Worm (Caenorhabditis elegans): ENCODE data around the gene ttr-9.

The ttr-9 gene

ce11 chrIV:9477135-9477928 is 28.8 kb downstream of the ttr-9 start, which contains the start of gene wrt-3 (continued):
- TF ChIP-seq snu-23 (GFP tag; optimal IDR thresholded peaks at IDR 0.05) = peak; percentile 56
- peak in 2 of 3 experiments; percentile 10 to 40 for TF ChIP-seq ceh-82 (tag; optimal IDR thresholded peaks at IDR 0.05)
- TF ChIP-seq vab-15 (tag; optimal IDR thresholded peaks at IDR 0.05) = no peak
- TF ChIP-seq lir-3 (tag; optimal IDR thresholded peaks at IDR 0.05; ENCODE audit: poor library complexity) = peak; percentile 16
- peak; percentile 89 for TF ChIP-seq nhr-85 (tag)
- peak; percentile 57 for TF ChIP-seq nhr-71 (tag; optimal IDR thresholded peaks at IDR 0.05)
- TF ChIP-seq zip-4 (GFP tag; optimal IDR thresholded peaks at IDR 0.05) = peak; percentile 20
- TF ChIP-seq lin-14 (GFP tag; optimal IDR thresholded peaks at IDR 0.05) = peak; percentile 73
- no peak for TF ChIP-seq hpl-2 (GFP tag; optimal IDR thresholded peaks at IDR 0.05)
- TF ChIP-seq unc-30 (tag; optimal IDR thresholded peaks at IDR 0.05) = no peak
- peak; percentile 44 for TF ChIP-seq rnt-1 (tag; optimal IDR thresholded peaks at IDR 0.05)
- TF ChIP-seq nhr-28 (tag; optimal IDR thresholded peaks at IDR 0.05) = no peak
- TF ChIP-seq pqm-1 (tag; optimal IDR thresholded peaks at IDR 0.05) = no peak
- no peak for TF ChIP-seq egl-27 (tag; optimal IDR thresholded peaks at IDR 0.05)
- peak; percentile 24 for TF ChIP-seq nhr-20 (tag; optimal IDR thresholded peaks at IDR 0.05)
- no peak for TF ChIP-seq C04F5.9 (tag; optimal IDR thresholded peaks at IDR 0.05)
- peak; percentile 41 for TF ChIP-seq grh-1 (GFP tag; IDR thresholded peaks at IDR 0.05)
- TF ChIP-seq mep-1 (tag; optimal IDR thresholded peaks at IDR 0.05) = peak; percentile 67
- peak; percentile 18 for TF ChIP-seq egl-13 (tag; optimal IDR thresholded peaks at IDR 0.05)
- no peak for TF ChIP-seq tbx-2 (tag; optimal IDR thresholded peaks at IDR 0.05)
- TF ChIP-seq nhr-19 (GFP tag; conservative IDR thresholded peaks at IDR 0.05) = peak; percentile 53
- TF ChIP-seq ama-1 (optimal IDR thresholded peaks at IDR 0.05) = no peak
- peak; percentile 44 for TF ChIP-seq xbp-1 (tag; optimal IDR thresholded peaks at IDR 0.05)
- TF ChIP-seq fos-1 (tag; optimal IDR thresholded peaks at IDR 0.05) = no peak
- peak in 3 of 6 experiments; percentile 3 to 43 (median 23) for TF ChIP-seq elt-3 (tag; optimal IDR thresholded peaks at IDR 0.05)
- TF ChIP-seq sup-37 (GFP tag; optimal IDR thresholded peaks at IDR 0.05) = no peak
- no peak for TF ChIP-seq ceh-90 (tag; optimal IDR thresholded peaks at IDR 0.05)
- no peak for TF ChIP-seq C34B4.2 (tag; optimal IDR thresholded peaks at IDR 0.05)
- no peak for TF ChIP-seq ceh-63 (GFP tag; optimal IDR thresholded peaks at IDR 0.05)
- TF ChIP-seq lsy-2 (tag; optimal IDR thresholded peaks at IDR 0.05) = peak in 1 of 2 experiments; percentile 40
- TF ChIP-seq F16B12.6 (tag; optimal IDR thresholded peaks at IDR 0.05) = no peak
- no peak for TF ChIP-seq tlp-1 (tag; optimal IDR thresholded peaks at IDR 0.05)
- no peak for TF ChIP-seq alr-1 (tag; optimal IDR thresholded peaks at IDR 0.05; ENCODE audit: borderline replicate concordance)
- TF ChIP-seq ceh-8 (GFP tag; optimal IDR thresholded peaks at IDR 0.05) = no peak
- no peak for TF ChIP-seq lin-35 (GFP tag; optimal IDR thresholded peaks at IDR 0.05)
- TF ChIP-seq sptf-1 (tag; optimal IDR thresholded peaks at IDR 0.05) = no peak
- no peak for TF ChIP-seq lin-39 (tag; optimal IDR thresholded peaks at IDR 0.05)
- TF ChIP-seq fkh-10 (GFP tag; optimal IDR thresholded peaks at IDR 0.05) = no peak
- peak; percentile 9 for TF ChIP-seq fkh-8 (tag; optimal IDR thresholded peaks at IDR 0.05)
- TF ChIP-seq hlh-17 (GFP tag; optimal IDR thresholded peaks at IDR 0.05; ENCODE audit: borderline replicate concordance) = no peak
- TF ChIP-seq aha-1 (tag; optimal IDR thresholded peaks at IDR 0.05) = no peak
- no peak for TF ChIP-seq mab-9 (GFP tag; IDR thresholded peaks at IDR 0.05)
- TF ChIP-seq Y116A8C.19 (tag; optimal IDR thresholded peaks at IDR 0.05; ENCODE audit: borderline replicate concordance) = no peak
- no peak for TF ChIP-seq unc-98 (GFP tag; IDR thresholded peaks at IDR 0.05)
- peak; percentile 53 for TF ChIP-seq swsn-7 (tag; optimal IDR thresholded peaks at IDR 0.05)
- no peak for TF ChIP-seq efl-3 (GFP tag; optimal IDR thresholded peaks at IDR 0.05)
- no peak for TF ChIP-seq mef-2 (tag; optimal IDR thresholded peaks at IDR 0.05)
- peak; percentile 22 to 43 for TF ChIP-seq efl-1 (optimal IDR thresholded peaks at IDR 0.05)
- peak in 1 of 2 experiments; percentile 93 for TF ChIP-seq efl-1 (GFP tag; optimal IDR thresholded peaks at IDR 0.05 in 1 of 2)
- TF ChIP-seq ceh-88 (GFP tag; IDR thresholded peaks at IDR 0.05) = no peak
